Fruit fly (Drosophila melanogaster) ovary, adult (tissue): Measurements from ENCODE around the gene step.

Experiments
- CG17801 ChIP-seq: fragments of 200-800 bp; optimal IDR thresholded peaks from 2 replicates; lab custom pipeline; 2019; ENCODE audit warnings: missing biosample characterization, mild to moderate bottlenecking, missing genetic modification characterization, moderate library complexity; ENCODE audit not compliant: partially characterized antibody

The step gene

dm6 chr2L:21756696-21757095, 570 bp downstream of the step start:
- TF ChIP-seq CG17801 (GFP tag; lab: Kevin White, UChicago): no peak

dm6 chr2L:21755310-21755709, 2.0 kb downstream of the step start:
- no peak for TF ChIP-seq CG17801 (GFP tag; lab: Kevin White, UChicago)

- no peak for TF ChIP-seq CG17801 (GFP tag; lab: Kevin White, UChicago)
Observed at dm6 chr2L:21754011-21754410, 3.3 kb downstream of the step start.

dm6 chr2L:21753448-21753908, 3.8 kb downstream of the step start:
- peak; percentile 10 for TF ChIP-seq CG17801 (GFP tag; lab: Kevin White, UChicago)

dm6 chr2L:21752798-21753197, 4.5 kb downstream of the step start:
- no peak for TF ChIP-seq CG17801 (GFP tag; lab: Kevin White, UChicago)

dm6 chr2L:21748949-21749348, 8.3 kb downstream of the step start:
- TF ChIP-seq CG17801 (GFP tag; lab: Kevin White, UChicago): no peak

dm6 chr2L:21726097-21726496, 31.2 kb downstream of the step start:
- TF ChIP-seq CG17801 (GFP tag; lab: Kevin White, UChicago): no peak
